Fruit fly (Drosophila melanogaster): ENCODE results near the gene Dus4.

Gene Dus4

DNA sequence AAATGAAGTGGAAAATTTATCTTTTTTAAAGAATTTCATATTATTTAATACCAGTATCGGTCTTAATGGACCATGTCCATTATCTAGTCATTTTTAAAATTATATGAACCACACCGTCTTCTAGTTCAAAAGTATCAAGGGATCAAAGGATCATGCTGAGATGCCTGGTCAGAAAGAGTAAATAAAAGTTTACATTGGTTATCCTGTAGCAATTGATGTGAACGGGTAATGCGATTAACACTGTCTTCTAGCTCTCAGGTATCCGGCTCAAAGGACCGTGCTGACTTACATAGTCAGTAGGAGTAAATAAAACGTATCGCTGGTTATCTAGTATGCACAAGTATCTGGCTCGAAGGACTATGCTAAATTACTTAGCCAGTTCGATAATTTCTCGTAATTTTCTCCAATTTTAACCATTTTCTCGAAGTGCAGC lies 43.9 kb upstream of the Dus4 start (continued):
- TF ChIP-seq phol (tag; optimal IDR thresholded peaks at IDR 0.05) (peak; percentile 31), CG6254 (GFP tag; optimal IDR thresholded peaks at IDR 0.05) (no peak), CG17385 (GFP tag; optimal IDR thresholded peaks at IDR 0.05) (peak; percentile 31), sob (GFP tag; IDR thresholded peaks at IDR 0.05) (no peak), br (optimal IDR thresholded peaks at IDR 0.05) (no peak), Usf (GFP tag; optimal IDR thresholded peaks at IDR 0.05) (no peak), tio (GFP tag; optimal IDR thresholded peaks at IDR 0.05) (peak; percentile 47), CG8924 (tag; optimal IDR thresholded peaks at IDR 0.05) (peak; percentile 28), CG17612 (GFP tag; IDR thresholded peaks at IDR 0.05) (0 out of 2 replicates have a peak, but pooled peaks have one; percentile 6), CG7556 (GFP tag; optimal IDR thresholded peaks at IDR 0.05) (peak; percentile 81), ap (GFP tag; IDR thresholded peaks at IDR 0.05) (no peak), CG15601 (tag; optimal IDR thresholded peaks at IDR 0.05) (no peak)

DNA sequence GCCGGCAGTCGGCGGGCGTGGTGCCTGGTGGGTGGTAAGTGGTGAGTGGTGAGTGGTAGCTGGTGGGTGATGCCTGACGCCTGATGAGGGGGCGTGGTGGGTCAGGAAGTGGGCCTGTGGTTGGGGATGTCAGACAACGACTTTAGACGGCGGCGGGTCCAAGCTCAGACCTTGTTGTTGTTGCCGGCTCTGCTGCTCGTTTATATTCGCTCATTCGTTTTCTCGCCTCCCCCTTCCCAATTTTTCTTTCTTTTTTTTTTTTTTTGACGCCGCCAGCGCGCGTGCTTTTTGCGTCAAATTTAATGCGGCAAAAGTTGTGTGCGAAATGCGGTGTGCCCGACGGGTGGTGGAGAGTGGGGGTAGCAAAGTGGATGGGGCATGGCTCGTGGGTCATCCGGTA lies 43.5 kb upstream of the Dus4 start:
- TF ChIP-seq CG12236 (GFP tag; optimal IDR thresholded peaks at IDR 0.05) (no peak), CG2875 (GFP tag; optimal IDR thresholded peaks at IDR 0.05) (no peak), vvl (GFP tag; IDR thresholded peaks at IDR 0.05) (no peak), Jarid2 (GFP tag; optimal IDR thresholded peaks at IDR 0.05) (no peak), CG13894 (tag; optimal IDR thresholded peaks at IDR 0.05) (peak; percentile 25), CG16779 (GFP tag; IDR thresholded peaks at IDR 0.05) (no peak), corto (GFP tag; optimal IDR thresholded peaks at IDR 0.05) (no peak), CG17328 (GFP tag; IDR thresholded peaks at IDR 0.05) (no peak), D19B (GFP tag; optimal IDR thresholded peaks at IDR 0.05) (no peak), Xbp1 (GFP tag; optimal IDR thresholded peaks at IDR 0.05) (no peak), abd-A (tag; optimal IDR thresholded peaks at IDR 0.05) (peak; percentile 96), CG18764 (GFP tag; optimal IDR thresholded peaks at IDR 0.05) (no peak), Antp (GFP tag; optimal IDR thresholded peaks at IDR 0.05) (no peak), schlank (tag; optimal IDR thresholded peaks at IDR 0.05) (no peak), Adf1 (GFP tag; IDR thresholded peaks at IDR 0.05) (peak; percentile 66; the same call in 1 of the 2 replicates), CG10543 (GFP tag; optimal IDR thresholded peaks at IDR 0.05) (peak; percentile 34), CG12769 (tag; optimal IDR thresholded peaks at IDR 0.05) (no peak), Ets97D (GFP tag; optimal IDR thresholded peaks at IDR 0.05) (no peak), CG11695 (GFP tag; IDR thresholded peaks at IDR 0.05) (no peak), zen (tag; optimal IDR thresholded peaks at IDR 0.05) (no peak), Deaf1 (tag; optimal IDR thresholded peaks at IDR 0.05) (no peak), CG2120 (GFP tag; optimal IDR thresholded peaks at IDR 0.05) (no peak), nau (GFP tag; optimal IDR thresholded peaks at IDR 0.05) (no peak), cas (GFP tag; IDR thresholded peaks at IDR 0.05) (no peak), pzg (GFP tag; optimal IDR thresholded peaks at IDR 0.05) (no peak), CG31365 (tag; optimal IDR thresholded peaks at IDR 0.05) (no peak), CG17568 (GFP tag; optimal IDR thresholded peaks at IDR 0.05) (no peak), CG6654 (GFP tag; optimal IDR thresholded peaks at IDR 0.05) (no peak), sqz (GFP tag; optimal IDR thresholded peaks at IDR 0.05) (peak; percentile 65), CG8359 (GFP tag; optimal IDR thresholded peaks at IDR 0.05; ENCODE audit: borderline replicate concordance) (no peak), Fer1 (GFP tag; optimal IDR thresholded peaks at IDR 0.05) (peak; percentile 1), HLH3B (GFP tag; IDR thresholded peaks at IDR 0.05) (no peak), Med (GFP tag) (peak; percentile 49), CG18011 (GFP tag; optimal IDR thresholded peaks at IDR 0.05) (no peak), dysf (GFP tag; IDR thresholded peaks at IDR 0.05) (0 out of 3 replicates have a peak, but pooled peaks have one; percentile 3), Hr51 (GFP tag; optimal IDR thresholded peaks at IDR 0.05) (peak in 1 of 2 experiments; percentile 51), CG18476 (GFP tag; optimal IDR thresholded peaks at IDR 0.05) (no peak), CG32772 (GFP tag; IDR thresholded peaks at IDR 0.05) (0 out of 2 replicates have a peak, but pooled peaks have one; percentile 19)

All from whole organism, embryonic.